Worm (Caenorhabditis elegans) whole organism, young adult: ENCODE results near the gene smc-6.

ENCODE experiments used
- B0035.1 ChIP-seq: sonication (generic microtip); optimal IDR thresholded peaks from 2 replicates; lab custom pipeline; 2016; ENCODE audit warnings: missing genetic modification characterization, mild to moderate bottlenecking, missing compliant biosample characterization, missing genotype, missing genetic modification reagents
- F22D6.2 ChIP-seq: sonication (generic microtip); optimal IDR thresholded peaks from 2 replicates; lab custom pipeline; 2016; ENCODE audit warnings: mild to moderate bottlenecking, missing genetic modification characterization, missing compliant biosample characterization
- F52B5.7 ChIP-seq: sonication (generic microtip); optimal IDR thresholded peaks from 2 replicates; lab custom pipeline; 2016; ENCODE audit warnings: mild to moderate bottlenecking, missing genetic modification characterization, missing compliant biosample characterization
- F55B11.4 ChIP-seq: sonication (generic microtip); optimal IDR thresholded peaks from 2 replicates; lab custom pipeline; 2016; ENCODE audit warnings: missing compliant biosample characterization, missing genetic modification characterization, borderline replicate concordance; ENCODE audit not compliant: insufficient read depth
- F57C9.4 ChIP-seq: sonication (generic microtip); optimal IDR thresholded peaks from 2 replicates; lab custom pipeline; 2017; ENCODE audit warnings: mild to moderate bottlenecking, missing genetic modification characterization, missing compliant biosample characterization
- K11D2.4 ChIP-seq: fragments of 200-800 bp; sonication (Bioruptor generic); IDR thresholded peaks from 2 replicates; pipeline ENCODE4 v1.3.6; 2022; ENCODE audit warnings: missing genetic modification reagents, missing genetic modification characterization, missing compliant biosample characterization
- Y53G8AR.9 ChIP-seq: fragments of 200-800 bp; sonication (Bioruptor generic); conservative IDR thresholded peaks from 2 replicates; pipeline ENCODE4 v1.3.6; 2022; ENCODE audit warnings: missing genetic modification reagents, missing genetic modification characterization, missing compliant biosample characterization
- ZK185.1 ChIP-seq: sonication (generic microtip); optimal IDR thresholded peaks from 2 replicates; lab custom pipeline; 2016; ENCODE audit warnings: mild to moderate bottlenecking, missing genetic modification characterization, missing compliant biosample characterization; ENCODE audit not compliant: poor library complexity, severe bottlenecking
- aptf-2 ChIP-seq: fragments of 200-800 bp; sonication (Bioruptor generic); conservative IDR thresholded peaks from 2 replicates; pipeline ENCODE4 v1.3.6; 2022; ENCODE audit warnings: missing genetic modification reagents, missing genetic modification characterization, missing compliant biosample characterization
- bed-2 ChIP-seq: fragments of 200-800 bp; sonication (Bioruptor generic); IDR thresholded peaks from 2 replicates; pipeline ENCODE4 v1.3.6; 2022; ENCODE audit warnings: missing genetic modification reagents, missing genetic modification characterization, missing compliant biosample characterization
- ceh-100 ChIP-seq: fragments of 200-800 bp; sonication (Bioruptor generic); IDR thresholded peaks from 2 replicates; pipeline ENCODE4 v1.3.6; 2022; ENCODE audit warnings: missing genetic modification reagents, missing genetic modification characterization, missing compliant biosample characterization
- ceh-58 ChIP-seq: fragments of 200-800 bp; sonication (Bioruptor generic); IDR thresholded peaks from 2 replicates; pipeline ENCODE4 v1.3.6; 2022; ENCODE audit warnings: missing genetic modification characterization, missing compliant biosample characterization
- ceh-79 ChIP-seq: sonication (generic microtip); optimal IDR thresholded peaks from 2 replicates; lab custom pipeline; 2017; ENCODE audit warnings: mild to moderate bottlenecking, missing genetic modification characterization, missing compliant biosample characterization
- dox-1 ChIP-seq: fragments of 200-800 bp; sonication (Bioruptor generic); IDR thresholded peaks from 2 replicates; pipeline ENCODE4 v1.3.6; 2022; ENCODE audit warnings: missing genetic modification reagents, missing genetic modification characterization, missing compliant biosample characterization
- efl-1 ChIP-seq: fragments of 150-350 bp; optimal IDR thresholded peaks from 2 replicates; lab custom pipeline; 2014; ENCODE audit warnings: missing biosample characterization, missing genetic modification reagents, missing genetic modification characterization
- egl-18 ChIP-seq: fragments of 200-800 bp; sonication (Bioruptor generic); IDR thresholded peaks from 2 replicates; pipeline ENCODE4 v1.3.6; 2022; ENCODE audit warnings: missing genetic modification reagents, missing genetic modification characterization, missing compliant biosample characterization
- egl-44 ChIP-seq: fragments of 200-800 bp; sonication (Bioruptor generic); IDR thresholded peaks from 2 replicates; pipeline ENCODE4 v1.3.6; 2022; ENCODE audit warnings: missing genetic modification reagents, missing genetic modification characterization, missing compliant biosample characterization
- hmg-1.2 ChIP-seq: fragments of 200-800 bp; sonication (Bioruptor generic); IDR thresholded peaks from 2 replicates; pipeline ENCODE4 v1.3.6; 2022; ENCODE audit warnings: missing genetic modification reagents, missing genetic modification characterization, missing compliant biosample characterization
- lag-1 ChIP-seq: fragments of 200-800 bp; sonication (Bioruptor generic); IDR thresholded peaks from 2 replicates; pipeline ENCODE4 v1.3.6; 2022; ENCODE audit warnings: missing genetic modification reagents, missing genetic modification characterization, missing compliant biosample characterization
- let-526 ChIP-seq: fragments of 200-800 bp; sonication (Bioruptor generic); IDR thresholded peaks from 2 replicates; pipeline ENCODE4 v1.3.6; 2022; ENCODE audit warnings: missing genetic modification reagents, missing genetic modification characterization, missing compliant biosample characterization
- let-607 ChIP-seq, 2 experiments: fragments of 200-800 bp in 1 of 2; sonication (Bioruptor generic) in 1 of 2; sonication (generic microtip) in 1 of 2; optimal IDR thresholded peaks; 2 replicates each; lab custom pipeline; 2016 to 2018; ENCODE audit warnings: mild to moderate bottlenecking in 2 of 2, missing compliant biosample characterization in 2 of 2, missing genetic modification characterization in 2 of 2, moderate library complexity in 2 of 2, missing genotype in 1 of 2
- lin-26 ChIP-seq: fragments of 200-800 bp; sonication (Bioruptor generic); IDR thresholded peaks from 2 replicates; pipeline ENCODE4 v1.3.6; 2022; ENCODE audit warnings: missing genetic modification reagents, missing genetic modification characterization, missing compliant biosample characterization
- lin-35 ChIP-seq, 3 experiments: fragments of 150-350 bp in 2 of 3; sonication (generic microtip) in 1 of 3; optimal IDR thresholded peaks; 2 replicates each; lab custom pipeline; 2014 to 2018; ENCODE audit warnings: missing biosample characterization in 3 of 3, missing genetic modification characterization in 3 of 3, missing genetic modification reagents in 3 of 3
- lsl-1 ChIP-seq: fragments of 200-800 bp; sonication (Bioruptor generic); optimal IDR thresholded peaks from 2 replicates; lab custom pipeline; 2018; ENCODE audit warnings: mild to moderate bottlenecking, missing genetic modification characterization, moderate library complexity, missing compliant biosample characterization
- madf-6 ChIP-seq: fragments of 200-800 bp; sonication (Bioruptor generic); IDR thresholded peaks from 2 replicates; pipeline ENCODE4 v1.3.6; 2022; ENCODE audit warnings: missing genetic modification reagents, missing genetic modification characterization, missing compliant biosample characterization
- nhr-120 ChIP-seq: fragments of 200-800 bp; sonication (Bioruptor generic); IDR thresholded peaks from 2 replicates; pipeline ENCODE4 v1.3.6; 2022; ENCODE audit warnings: missing genetic modification characterization, missing compliant biosample characterization
- nhr-90 ChIP-seq: sonication (generic microtip); optimal IDR thresholded peaks from 2 replicates; lab custom pipeline; 2016; ENCODE audit warnings: missing genotype, mild to moderate bottlenecking, missing genetic modification characterization, missing compliant biosample characterization
- rcor-1 ChIP-seq: fragments of 200-800 bp; sonication (Bioruptor generic); IDR thresholded peaks from 2 replicates; pipeline ENCODE4 v1.3.6; 2022; ENCODE audit warnings: missing genetic modification reagents, missing genetic modification characterization, missing compliant biosample characterization
- rec-8 ChIP-seq, 2 experiments: sonication (generic microtip); optimal IDR thresholded peaks; 2 replicates each; lab custom pipeline; 2016; ENCODE audit warnings: mild to moderate bottlenecking in 2 of 2, missing genetic modification characterization in 2 of 2, missing genetic modification reagents in 2 of 2, missing genotype in 2 of 2, missing biosample characterization in 1 of 2, missing compliant biosample characterization in 1 of 2, moderate library complexity in 1 of 2
- sea-2 ChIP-seq: fragments of 200-800 bp; sonication (Bioruptor generic); IDR thresholded peaks from 2 replicates; pipeline ENCODE4 v1.3.6; 2022; ENCODE audit warnings: missing genetic modification characterization, missing compliant biosample characterization
- snpc-3.4 ChIP-seq: sonication (generic microtip); optimal IDR thresholded peaks from 2 replicates; lab custom pipeline; 2017; ENCODE audit warnings: missing genetic modification characterization, mild to moderate bottlenecking, missing compliant biosample characterization, antibody characterized with exemption, moderate library complexity, missing genotype, missing genetic modification reagents
- tbx-9 ChIP-seq: sonication (generic microtip); optimal IDR thresholded peaks from 2 replicates; lab custom pipeline; 2016; ENCODE audit warnings: borderline replicate concordance, missing genetic modification characterization, inconsistent platforms, missing compliant biosample characterization
- unc-130 ChIP-seq: sonication (generic microtip); optimal IDR thresholded peaks from 2 replicates; lab custom pipeline; 2016; ENCODE audit warnings: missing genetic modification reagents, missing genetic modification characterization, missing compliant biosample characterization
- zfh-2 ChIP-seq: fragments of 200-800 bp; sonication (Bioruptor generic); conservative IDR thresholded peaks from 2 replicates; pipeline ENCODE4 v1.3.6; 2022; ENCODE audit warnings: missing genetic modification reagents, missing genetic modification characterization, missing compliant biosample characterization
- ztf-25 ChIP-seq: fragments of 200-800 bp; sonication (Bioruptor generic); IDR thresholded peaks from 2 replicates; pipeline ENCODE4 v1.3.6; 2022; ENCODE audit warnings: missing genetic modification reagents, missing genetic modification characterization, missing compliant biosample characterization

The smc-6 gene

DNA sequence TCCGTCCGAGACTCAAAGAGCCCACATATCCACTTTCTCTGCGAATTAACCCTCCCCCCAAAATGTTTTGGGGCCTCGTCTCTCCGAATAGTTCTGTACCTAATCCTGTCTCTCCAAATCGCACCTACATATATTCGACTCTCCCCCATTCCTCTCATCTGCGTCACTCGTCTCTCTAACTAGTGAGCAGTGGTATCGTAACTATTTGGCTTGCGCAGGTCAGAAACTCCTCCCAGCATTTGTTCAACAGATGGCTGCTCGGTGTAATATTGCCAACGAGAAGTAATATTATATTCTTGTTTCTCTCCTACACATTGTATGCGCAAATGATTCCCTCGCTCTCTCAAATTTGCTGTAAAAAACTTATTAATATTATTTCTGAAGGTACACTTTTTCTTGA is 22.9 kb upstream of the smc-6 start, which contains the start of gene F54D5.24:
TSS of gene F54D5.24 (plus strand) at position 316 of the 400 bp plus-strand sequence.
- TF ChIP-seq tbx-9 (tag; lab: Kevin White, UChicago), result no peak
- TF ChIP-seq ZK185.1, result no peak

DNA sequence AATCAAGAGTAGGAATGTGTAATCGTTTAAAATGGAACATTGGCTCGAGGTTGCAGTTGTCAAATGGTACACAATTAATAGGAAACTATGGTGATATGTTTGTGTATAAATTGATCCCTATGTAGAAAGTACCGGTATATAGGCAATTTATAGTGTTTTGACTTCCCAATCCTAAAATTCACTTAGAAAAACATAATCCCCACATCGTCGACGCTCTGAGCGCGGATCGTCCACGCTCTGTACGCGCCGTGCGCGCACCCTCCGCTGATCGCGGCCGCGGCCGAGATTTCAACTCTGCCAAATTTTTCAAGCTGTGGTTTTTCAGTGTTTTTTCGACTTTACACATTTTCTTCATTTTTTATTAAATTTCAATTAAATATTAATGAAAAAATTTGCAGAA is 22.2 kb upstream of the smc-6 start, which contains the start of gene F54D5.17:
TSS of gene F54D5.17 (plus strand) at position 301 of the 400 bp plus-strand sequence.
- TF ChIP-seq let-526 (no peak), zfh-2 (GFP tag; lab: Robert Waterston, UW) (0 out of 2 replicates have a peak, but pooled peaks have one; percentile 13)

DNA sequence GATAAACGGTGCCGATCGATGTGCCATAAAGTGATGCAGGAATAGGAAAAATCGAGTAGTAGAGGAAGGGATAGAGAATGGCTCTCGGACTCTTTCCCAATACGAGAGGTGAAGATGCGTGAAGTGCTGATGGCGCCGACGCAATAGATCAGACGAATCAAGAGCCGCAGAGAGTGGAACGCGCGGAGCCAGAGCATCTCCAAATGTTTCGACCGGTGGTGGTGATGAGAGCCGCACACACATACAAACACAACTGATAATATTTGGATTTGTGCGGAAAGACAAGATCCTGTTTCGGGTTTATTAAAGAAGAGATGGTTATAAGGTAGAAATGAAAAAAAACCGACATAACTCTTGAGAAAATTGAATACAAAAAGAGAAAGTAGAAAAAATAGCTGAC is 14.4 kb upstream of the smc-6 start, which contains the start of gene F54D5.15:
TSS of gene F54D5.15 (minus strand) at position 101 of the 400 bp plus-strand sequence.
- TF ChIP-seq zfh-2 (GFP tag; lab: Robert Waterston, UW) (0 out of 2 replicates have a peak, but pooled peaks have one; percentile 22), unc-130 (GFP tag; lab: Kevin White, UChicago) (no peak), bed-2 (GFP tag; lab: Robert Waterston, UW) (no peak), lin-26 (GFP tag; lab: Robert Waterston, UW) (no peak), rec-8 (tag; optimal IDR thresholded peaks at IDR 0.05; lab: Kevin White, UChicago) (no peak), madf-6 (no peak)

DNA sequence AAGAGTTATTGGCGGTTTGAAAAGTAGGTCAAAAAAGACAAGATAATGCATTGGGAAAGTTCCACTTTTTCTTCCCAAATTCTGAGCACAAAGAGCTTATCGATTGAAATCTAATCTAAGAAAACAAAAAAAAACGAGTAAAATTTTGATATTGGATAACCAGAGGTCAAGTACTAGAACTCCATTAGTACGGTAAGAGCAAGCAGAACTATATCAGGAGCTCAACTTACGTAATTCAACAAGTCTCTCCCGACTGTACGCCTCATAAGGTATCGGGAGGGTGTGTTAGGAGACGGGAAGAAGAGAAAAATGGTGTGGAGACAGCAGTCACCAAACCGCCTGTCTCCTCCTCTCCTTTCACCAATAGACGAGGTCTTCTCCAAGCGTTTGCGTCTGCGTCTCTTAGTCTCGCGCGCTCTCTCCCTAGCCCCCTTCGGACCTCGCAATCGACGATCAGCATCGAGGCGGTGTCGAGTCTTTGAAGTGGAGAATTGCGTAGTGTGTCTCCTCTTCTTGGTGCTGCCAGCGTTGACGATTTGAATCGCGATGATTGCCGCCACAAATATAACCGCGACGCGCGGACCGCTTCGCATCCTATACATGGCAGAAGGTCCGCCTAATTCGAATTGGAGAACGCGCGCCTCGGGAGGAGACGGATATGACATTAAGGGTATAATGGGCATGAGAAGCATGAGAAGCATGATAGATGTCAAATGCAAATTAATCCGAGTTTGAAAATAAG is 11.4 kb upstream of the smc-6 start, which contains the start of gene F54D5.5:
TSS of gene F54D5.5 (minus strand) at position 51 of the 742 bp plus-strand sequence.
- no peak for TF ChIP-seq ztf-25 (GFP tag; lab: Robert Waterston, UW)
- no peak for TF ChIP-seq F52B5.7
- TF ChIP-seq ceh-58, result no peak
- TF ChIP-seq F57C9.4 (tag; lab: Kevin White, UChicago), result no peak
- no peak for TF ChIP-seq nhr-120 (GFP tag; lab: Robert Waterston, UW)
- peak; percentile 84 for TF ChIP-seq zfh-2 (GFP tag; lab: Robert Waterston, UW)
- TF ChIP-seq dox-1 (GFP tag; lab: Robert Waterston, UW), result no peak
- TF ChIP-seq hmg-1.2 (GFP tag; lab: Robert Waterston, UW), result peak; percentile 71
- TF ChIP-seq nhr-90 (tag; lab: Kevin White, UChicago), result no peak
- no peak for TF ChIP-seq madf-6
- no peak for TF ChIP-seq F22D6.2 (tag; lab: Kevin White, UChicago)
- TF ChIP-seq sea-2 (GFP tag; lab: Robert Waterston, UW), result no peak
- no peak for TF ChIP-seq Y53G8AR.9 (GFP tag; lab: Robert Waterston, UW)
- TF ChIP-seq efl-1 (GFP tag; lab: Kevin White, UChicago), result peak; percentile 23
- TF ChIP-seq, all 124 proteins: peak for 3

DNA sequence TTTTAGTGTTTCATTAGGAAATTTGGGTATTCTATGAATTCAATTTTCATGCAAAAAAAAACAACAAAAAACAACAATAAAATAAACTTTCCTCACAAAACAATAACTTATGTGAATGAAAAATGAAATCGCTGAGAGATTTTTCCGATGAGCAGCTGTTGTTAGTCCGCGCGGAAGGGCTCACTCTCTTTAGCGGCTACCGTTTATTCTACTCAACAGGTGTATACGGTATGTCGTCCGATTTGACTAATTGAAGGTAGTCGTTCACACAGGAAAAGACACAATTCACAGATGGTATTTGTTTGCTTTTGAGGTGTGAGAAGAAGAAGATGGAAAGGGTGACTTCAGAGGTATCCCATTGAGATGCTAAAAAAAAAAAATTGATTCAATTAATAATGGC is 9.8 kb upstream of the smc-6 start:
- TF ChIP-seq F55B11.4 (tag; lab: Kevin White, UChicago) (no peak), egl-18 (GFP tag; lab: Robert Waterston, UW) (no peak), egl-44 (GFP tag; lab: Robert Waterston, UW) (no peak), ceh-100 (GFP tag; lab: Robert Waterston, UW) (no peak), F22D6.2 (tag; lab: Kevin White, UChicago) (no peak), rcor-1 (GFP tag; lab: Robert Waterston, UW) (no peak), K11D2.4 (no peak), aptf-2 (no peak), let-607 (tag; optimal IDR thresholded peaks at IDR 0.05; lab: Kevin White, UChicago) (no peak), snpc-3.4 (tag; lab: Kevin White, UChicago) (no peak), B0035.1 (no peak), dox-1 (GFP tag; lab: Robert Waterston, UW) (no peak), lsl-1 (GFP tag; lab: Kevin White, UChicago) (no peak), ceh-79 (tag; lab: Kevin White, UChicago) (no peak), lag-1 (GFP tag; lab: Robert Waterston, UW) (no peak), lin-35 (GFP tag; optimal IDR thresholded peaks at IDR 0.05; lab: Kevin White, UChicago) (no peak)
